Fruit fly (Drosophila melanogaster) whole organism, embryonic: ENCODE measurements around the gene CG15818.

Source experiments
- B-H2 ChIP-seq: fragments of 200-800 bp; sonication (Bioruptor generic); optimal IDR thresholded peaks from 2 replicates; lab custom pipeline; 2018; ENCODE audit warnings: missing biosample characterization, mild to moderate bottlenecking, missing genetic modification characterization
- Bgb ChIP-seq: fragments of 200-800 bp; sonication (Bioruptor generic); IDR thresholded peaks from 2 replicates; pipeline ENCODE4 v1.3.6; 2022; ENCODE audit warnings: missing biosample characterization, missing genetic modification characterization; ENCODE audit not compliant: partially characterized antibody
- Bteb2 ChIP-seq: fragments of 200-800 bp; sonication (Bioruptor generic); optimal IDR thresholded peaks from 2 replicates; lab custom pipeline; 2016; ENCODE audit warnings: missing biosample characterization, missing genetic modification characterization
- CG1024 ChIP-seq: fragments of 200-800 bp; sonication (Bioruptor generic); IDR thresholded peaks from 2 replicates; pipeline ENCODE4 v1.3.6; 2022; ENCODE audit warnings: missing biosample characterization, missing genetic modification characterization
- CG12942 ChIP-seq: fragments of 200-800 bp; sonication (Bioruptor generic); optimal IDR thresholded peaks from 3 replicates; lab custom pipeline; 2016; ENCODE audit warnings: missing biosample characterization, missing genetic modification characterization
- CG13624 ChIP-seq: fragments of 200-800 bp; sonication (Bioruptor generic); optimal IDR thresholded peaks from 2 replicates; lab custom pipeline; 2016; ENCODE audit warnings: missing biosample characterization, missing genetic modification characterization
- CG1529 ChIP-seq: fragments of 200-800 bp; sonication (Bioruptor generic); optimal IDR thresholded peaks from 3 replicates; lab custom pipeline; 2018; ENCODE audit warnings: missing biosample characterization, missing genetic modification characterization
- CG15696 ChIP-seq: fragments of 200-800 bp; sonication (Bioruptor generic); optimal IDR thresholded peaks from 2 replicates; lab custom pipeline; 2019; ENCODE audit warnings: missing biosample characterization, mild to moderate bottlenecking, missing genetic modification characterization, moderate library complexity
- CG17568 ChIP-seq: fragments of 200-800 bp; sonication (Bioruptor generic); optimal IDR thresholded peaks from 2 replicates; lab custom pipeline; 2018; ENCODE audit warnings: missing biosample characterization, mild to moderate bottlenecking, missing genetic modification characterization, moderate library complexity
- CG18011 ChIP-seq: fragments of 200-800 bp; sonication (Bioruptor generic); optimal IDR thresholded peaks from 2 replicates; lab custom pipeline; 2017; ENCODE audit warnings: missing biosample characterization, missing genetic modification characterization, mild to moderate bottlenecking, moderate library complexity, missing genotype
- CG2116 ChIP-seq: fragments of 200-800 bp; sonication (Bioruptor generic); optimal IDR thresholded peaks from 3 replicates; lab custom pipeline; 2018; ENCODE audit warnings: missing biosample characterization, mild to moderate bottlenecking, missing genetic modification characterization
- CG2712 ChIP-seq: fragments of 200-800 bp; optimal IDR thresholded peaks from 3 replicates; lab custom pipeline; 2019; ENCODE audit warnings: missing biosample characterization, mild to moderate bottlenecking, missing genetic modification characterization, moderate library complexity
- CG3163 ChIP-seq: fragments of 200-800 bp; sonication (Bioruptor generic); optimal IDR thresholded peaks from 3 replicates; lab custom pipeline; 2016; ENCODE audit warnings: missing biosample characterization, missing genetic modification characterization
- CG4730 ChIP-seq: fragments of 200-800 bp; sonication (Bioruptor generic); IDR thresholded peaks from 2 replicates; pipeline ENCODE4 v1.3.6; 2022; ENCODE audit warnings: missing biosample characterization, missing genetic modification characterization
- CG5180 ChIP-seq: fragments of 200-800 bp; sonication (Bioruptor generic); optimal IDR thresholded peaks from 3 replicates; lab custom pipeline; 2017; ENCODE audit warnings: missing biosample characterization, missing genetic modification characterization, mild to moderate bottlenecking, moderate library complexity, missing genetic modification reagents
- CG8290 ChIP-seq, 3 experiments: fragments of 200-800 bp; sonication (Bioruptor generic); optimal IDR thresholded peaks; 2 replicates each; lab custom pipeline; 2016 to 2019; ENCODE audit warnings: missing biosample characterization in 3 of 3, missing genetic modification characterization in 3 of 3, mild to moderate bottlenecking in 2 of 3, moderate library complexity in 1 of 3
- CG8924 ChIP-seq: fragments of 200-800 bp; optimal IDR thresholded peaks from 3 replicates; lab custom pipeline; 2019; ENCODE audit warnings: missing biosample characterization, mild to moderate bottlenecking, missing genetic modification characterization, moderate library complexity
- CG9817 ChIP-seq: fragments of 200-800 bp; sonication (Bioruptor generic); optimal IDR thresholded peaks from 2 replicates; lab custom pipeline; 2018; ENCODE audit warnings: missing biosample characterization, mild to moderate bottlenecking, missing genetic modification characterization, moderate library complexity
- CG9876 ChIP-seq: fragments of 200-800 bp; sonication (Bioruptor generic); optimal IDR thresholded peaks from 2 replicates; lab custom pipeline; 2016; ENCODE audit warnings: missing biosample characterization, missing genetic modification characterization
- Chrac-16 ChIP-seq: fragments of 200-800 bp; sonication (Bioruptor generic); optimal IDR thresholded peaks from 3 replicates; lab custom pipeline; 2016; ENCODE audit warnings: missing biosample characterization, missing genetic modification characterization
- Dfd ChIP-seq, 2 experiments: fragments of >200 bp; optimal IDR thresholded peaks; 2 replicates each; lab custom pipeline; 2017; ENCODE audit warnings: missing biosample characterization in 2 of 2, missing genetic modification characterization in 2 of 2
- E2f1 ChIP-seq: fragments of 200-800 bp; sonication (Bioruptor generic); IDR thresholded peaks from 2 replicates; pipeline ENCODE4 v1.3.6; 2022; ENCODE audit warnings: missing biosample characterization, missing genetic modification characterization
- E2f2 ChIP-seq: fragments of 200-800 bp; sonication (Bioruptor generic); IDR thresholded peaks from 2 replicates; pipeline ENCODE4 v1.3.6; 2022; ENCODE audit warnings: missing biosample characterization, missing genetic modification characterization
- Hmr ChIP-seq: fragments of 200-800 bp; sonication (Bioruptor generic); optimal IDR thresholded peaks from 3 replicates; lab custom pipeline; 2017; ENCODE audit warnings: mild to moderate bottlenecking, missing biosample characterization, missing genetic modification reagents, missing genetic modification characterization
- Hr3 ChIP-seq: fragments of 200-800 bp; sonication (Bioruptor generic); optimal IDR thresholded peaks from 3 replicates; lab custom pipeline; 2016; ENCODE audit warnings: missing biosample characterization, missing genetic modification characterization
- Meics ChIP-seq: fragments of 200-800 bp; sonication (Bioruptor generic); optimal IDR thresholded peaks from 2 replicates; lab custom pipeline; 2017; ENCODE audit warnings: missing biosample characterization, mild to moderate bottlenecking, missing genetic modification characterization
- Nf-YA ChIP-seq: fragments of 200-800 bp; sonication (Bioruptor generic); IDR thresholded peaks from 2 replicates; pipeline ENCODE4 v1.3.6; 2022; ENCODE audit warnings: missing biosample characterization, missing genetic modification characterization
- Optix ChIP-seq: fragments of 200-800 bp; sonication (Bioruptor generic); IDR thresholded peaks from 3 replicates; pipeline ENCODE4 v1.3.6; 2022; ENCODE audit warnings: missing biosample characterization, missing genetic modification characterization
- Ptx1 ChIP-seq: fragments of 200-800 bp; sonication (Bioruptor generic); IDR thresholded peaks from 2 replicates; pipeline ENCODE4 v1.3.6; 2022; ENCODE audit warnings: missing biosample characterization, missing genetic modification characterization
- Rx ChIP-seq: fragments of 200-800 bp; sonication (Bioruptor generic); IDR thresholded peaks from 2 replicates; pipeline ENCODE4 v1.3.6; 2022; ENCODE audit warnings: missing biosample characterization, missing genetic modification characterization
- Side ChIP-seq: fragments of 200-800 bp; sonication (Bioruptor generic); optimal IDR thresholded peaks from 2 replicates; lab custom pipeline; 2016; ENCODE audit warnings: missing biosample characterization, missing genetic modification characterization
- ab ChIP-seq: fragments of 200-800 bp; sonication (Bioruptor generic); optimal IDR thresholded peaks from 2 replicates; lab custom pipeline; 2016; ENCODE audit warnings: missing biosample characterization, missing genetic modification characterization
- bbx ChIP-seq: fragments of 200-800 bp; sonication (Bioruptor generic); IDR thresholded peaks from 2 replicates; pipeline ENCODE4 v1.3.6; 2022; ENCODE audit warnings: missing biosample characterization, missing genetic modification characterization; ENCODE audit not compliant: partially characterized antibody
- btn ChIP-seq: fragments of 200-800 bp; sonication (Bioruptor generic); optimal IDR thresholded peaks from 2 replicates; lab custom pipeline; 2016; ENCODE audit warnings: missing biosample characterization, missing genetic modification characterization
- dimm ChIP-seq: fragments of 200-800 bp; sonication (Bioruptor generic); IDR thresholded peaks from 2 replicates; pipeline ENCODE4 v1.3.6; 2022; ENCODE audit warnings: missing biosample characterization, missing genetic modification characterization
- dmrt99B ChIP-seq: fragments of 200-800 bp; sonication (Bioruptor generic); optimal IDR thresholded peaks from 2 replicates; lab custom pipeline; 2018; ENCODE audit warnings: missing biosample characterization, mild to moderate bottlenecking, missing genetic modification characterization, moderate library complexity
- emc ChIP-seq: fragments of 200-800 bp; sonication (Bioruptor generic); optimal IDR thresholded peaks from 2 replicates; lab custom pipeline; 2016; ENCODE audit warnings: missing biosample characterization, missing genetic modification characterization
- esg ChIP-seq: fragments of 200-800 bp; sonication (Bioruptor generic); conservative IDR thresholded peaks from 2 replicates; pipeline ENCODE4 v1.3.6; 2022; ENCODE audit warnings: missing biosample characterization, missing genetic modification characterization
- gcm2 ChIP-seq: fragments of 200-800 bp; sonication (Bioruptor generic); optimal IDR thresholded peaks from 2 replicates; lab custom pipeline; 2016; ENCODE audit warnings: missing biosample characterization, missing genetic modification characterization
- gem ChIP-seq: fragments of 200-800 bp; sonication (Bioruptor generic); optimal IDR thresholded peaks from 2 replicates; lab custom pipeline; 2019; ENCODE audit warnings: missing biosample characterization, mild to moderate bottlenecking, missing genetic modification characterization, moderate library complexity
- gfzf ChIP-seq: fragments of 200-800 bp; sonication (Bioruptor generic); optimal IDR thresholded peaks from 2 replicates; lab custom pipeline; 2016; ENCODE audit warnings: missing biosample characterization, mild to moderate bottlenecking, missing genetic modification characterization, moderate library complexity
- nerfin-2 ChIP-seq: fragments of 200-800 bp; sonication (Bioruptor generic); IDR thresholded peaks from 2 replicates; pipeline ENCODE4 v1.3.6; 2022; ENCODE audit warnings: missing biosample characterization, missing genetic modification characterization; ENCODE audit not compliant: partially characterized antibody
- onecut ChIP-seq: fragments of 200-800 bp; sonication (Bioruptor generic); IDR thresholded peaks from 2 replicates; pipeline ENCODE4 v1.3.6; 2022; ENCODE audit warnings: missing biosample characterization, missing genetic modification characterization
- p53 ChIP-seq: fragments of 200-800 bp; sonication (Bioruptor generic); optimal IDR thresholded peaks from 2 replicates; lab custom pipeline; 2016; ENCODE audit warnings: missing biosample characterization, missing genetic modification characterization
- sd ChIP-seq: fragments of 200-800 bp; sonication (Bioruptor generic); optimal IDR thresholded peaks from 3 replicates; lab custom pipeline; 2018; ENCODE audit warnings: missing biosample characterization, mild to moderate bottlenecking, missing genetic modification characterization, moderate library complexity
- shn ChIP-seq: fragments of 200-800 bp; sonication (Bioruptor generic); optimal IDR thresholded peaks from 3 replicates; lab custom pipeline; 2016; ENCODE audit warnings: missing biosample characterization, missing genetic modification characterization
- slp2 ChIP-seq: fragments of 200-800 bp; sonication (Bioruptor generic); optimal IDR thresholded peaks from 2 replicates; lab custom pipeline; 2016; ENCODE audit warnings: missing biosample characterization, missing genetic modification characterization
- sr ChIP-seq: fragments of 200-800 bp; sonication (Bioruptor generic); IDR thresholded peaks from 3 replicates; pipeline ENCODE4 v1.3.6; 2022; ENCODE audit warnings: missing biosample characterization, missing genetic modification characterization
- stwl ChIP-seq: fragments of 200-800 bp; sonication (Bioruptor generic); optimal IDR thresholded peaks from 3 replicates; lab custom pipeline; 2018; ENCODE audit warnings: missing biosample characterization, mild to moderate bottlenecking, missing genetic modification characterization, moderate library complexity
- tap ChIP-seq: fragments of 200-800 bp; optimal IDR thresholded peaks from 3 replicates; lab custom pipeline; 2019; ENCODE audit warnings: missing biosample characterization, mild to moderate bottlenecking, missing genetic modification characterization, moderate library complexity
- vvl ChIP-seq: fragments of 200-800 bp; sonication (Bioruptor generic); IDR thresholded peaks from 2 replicates; pipeline ENCODE4 v1.3.6; 2022; ENCODE audit warnings: missing biosample characterization, missing genetic modification characterization

CG15818 gene

DNA sequence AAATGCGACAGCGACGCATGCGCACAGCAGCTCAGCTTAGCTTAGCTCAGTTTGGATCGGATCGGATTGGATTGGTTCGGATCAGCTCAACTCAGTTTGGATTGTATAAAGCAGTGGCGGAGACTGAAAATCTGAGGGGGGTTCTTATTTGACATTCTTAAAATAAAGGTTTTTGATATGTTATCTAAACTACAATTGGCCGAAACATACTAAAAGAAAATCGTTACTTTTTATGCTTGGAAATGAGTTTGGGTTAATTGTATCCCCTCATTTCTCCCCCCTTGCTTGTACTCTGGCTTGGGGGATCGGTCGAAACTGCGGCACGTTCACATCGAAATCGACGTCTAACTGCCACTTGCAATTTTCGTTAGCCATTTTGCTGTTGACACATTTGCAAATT, 34.6 kb upstream of the CG15818 start (continued):
- TF ChIP-seq gcm2 (no peak), CG12942 (GFP tag; lab: Kevin White, UChicago) (no peak), sd (no peak), CG2116 (GFP tag; lab: Kevin White, UChicago) (no peak), Side (GFP tag; lab: Kevin White, UChicago) (no peak), dmrt99B (tag; lab: Kevin White, UChicago) (peak; percentile 70), stwl (tag; lab: Kevin White, UChicago) (no peak), ab (GFP tag; lab: Kevin White, UChicago) (no peak), CG15696 (tag; lab: Kevin White, UChicago) (no peak), CG1024 (GFP tag; lab: Robert Waterston, UW) (no peak), E2f1 (GFP tag; lab: Robert Waterston, UW) (no peak), vvl (peak; percentile 82), CG5180 (no peak), Chrac-16 (peak; percentile 7), CG8924 (tag; lab: Kevin White, UChicago) (no peak), Hmr (GFP tag; lab: Kevin White, UChicago) (no peak), E2f2 (GFP tag; lab: Robert Waterston, UW) (peak; percentile 28; the same call in 1 of the 2 replicates), sr (GFP tag; lab: Robert Waterston, UW) (no peak), esg (GFP tag; lab: Robert Waterston, UW) (peak; percentile 45; the same call in 1 of the 2 replicates), p53 (no peak), CG18011 (GFP tag; lab: Kevin White, UChicago) (no peak), Ptx1 (GFP tag; lab: Robert Waterston, UW) (peak; percentile 60), gem (peak; percentile 63), Rx (GFP tag; lab: Robert Waterston, UW) (peak; percentile 33; the same call in 1 of the 2 replicates), nerfin-2 (GFP tag; lab: Robert Waterston, UW) (no peak), Nf-YA (GFP tag; lab: Robert Waterston, UW) (0 out of 2 replicates have a peak, but pooled peaks have one; percentile 7), Hr3 (GFP tag; lab: Kevin White, UChicago) (no peak), CG4730 (GFP tag; lab: Robert Waterston, UW) (peak; percentile 32; the same call in 1 of the 2 replicates), emc (no peak), tap (tag; lab: Kevin White, UChicago) (no peak), slp2 (no peak), Optix (GFP tag; lab: Robert Waterston, UW) (no peak), B-H2 (no peak), CG8290 (GFP tag; optimal IDR thresholded peaks at IDR 0.05; lab: Kevin White, UChicago) (no peak), CG8290 (tag; optimal IDR thresholded peaks at IDR 0.05; lab: Kevin White, UChicago) (no peak), Bgb (GFP tag; lab: Robert Waterston, UW) (no peak), bbx (GFP tag; lab: Robert Waterston, UW) (no peak), CG13624 (GFP tag; lab: Kevin White, UChicago) (no peak), CG3163 (no peak), Bteb2 (no peak), CG1529 (no peak), dimm (GFP tag; lab: Robert Waterston, UW) (no peak), CG2712 (tag; lab: Kevin White, UChicago) (no peak), CG9817 (tag; lab: Kevin White, UChicago) (no peak), Meics (GFP tag; lab: Kevin White, UChicago) (no peak), CG9876 (GFP tag; lab: Kevin White, UChicago) (no peak), onecut (GFP tag; lab: Robert Waterston, UW) (0 out of 2 replicates have a peak, but pooled peaks have one; percentile 15), shn (GFP tag; lab: Kevin White, UChicago) (no peak), Dfd (GFP tag; optimal IDR thresholded peaks at IDR 0.05; lab: Kevin White, UChicago) (no peak), CG17568 (GFP tag; lab: Kevin White, UChicago) (no peak), gfzf (GFP tag; lab: Kevin White, UChicago) (no peak), btn (GFP tag; lab: Kevin White, UChicago) (no peak)
